Worm (Caenorhabditis elegans) whole organism, mixed stage, embryonic: ENCODE results near the gene D1086.1.

Experiments
- bed-3 ChIP-seq: fragments of 200-800 bp; sonication (Bioruptor generic); optimal IDR thresholded peaks from 3 replicates; lab custom pipeline; 2018; ENCODE audit warnings: mild to moderate bottlenecking, missing genetic modification characterization, moderate library complexity, missing compliant biosample characterization
- blmp-1 ChIP-seq: fragments of 150-350 bp; optimal IDR thresholded peaks from 2 replicates; lab custom pipeline; 2014; ENCODE audit warnings: missing biosample characterization, missing genetic modification characterization
- ceh-83 ChIP-seq: fragments of 200-800 bp; sonication (Bioruptor generic); optimal IDR thresholded peaks from 2 replicates; lab custom pipeline; 2018; ENCODE audit warnings: mild to moderate bottlenecking, missing genetic modification characterization, missing compliant biosample characterization
- ces-1 ChIP-seq: fragments of 150-350 bp; optimal IDR thresholded peaks from 2 replicates; lab custom pipeline; 2014; ENCODE audit warnings: missing biosample characterization, missing genetic modification reagents, missing genetic modification characterization
- elt-1 ChIP-seq: sonication (generic microtip); optimal IDR thresholded peaks from 2 replicates; lab custom pipeline; 2017; ENCODE audit warnings: missing genetic modification characterization, mild to moderate bottlenecking, missing compliant biosample characterization, antibody characterized with exemption, moderate library complexity, borderline replicate concordance; ENCODE audit not compliant: insufficient read depth
- nhr-237 ChIP-seq: fragments of 150-350 bp; optimal IDR thresholded peaks from 2 replicates; lab custom pipeline; 2014; ENCODE audit warnings: missing biosample characterization, missing genetic modification characterization
- nhr-28 ChIP-seq: fragments of 150-350 bp; optimal IDR thresholded peaks from 2 replicates; lab custom pipeline; 2014; ENCODE audit warnings: missing biosample characterization, missing genetic modification characterization
- snpc-4 ChIP-seq: fragments of 150-350 bp; optimal IDR thresholded peaks from 2 replicates; lab custom pipeline; 2014; ENCODE audit warnings: missing biosample characterization, missing genetic modification characterization
- tbx-8 ChIP-seq: fragments of 200-800 bp; sonication (Bioruptor generic); optimal IDR thresholded peaks from 2 replicates; lab custom pipeline; 2018; ENCODE audit warnings: mild to moderate bottlenecking, missing genetic modification characterization, moderate library complexity, missing compliant biosample characterization
- unc-39 ChIP-seq: fragments of 150-350 bp; optimal IDR thresholded peaks from 2 replicates; lab custom pipeline; 2014; ENCODE audit warnings: missing biosample characterization, missing genetic modification characterization
- unc-62 ChIP-seq: fragments of 150-350 bp; optimal IDR thresholded peaks from 2 replicates; lab custom pipeline; 2014; ENCODE audit warnings: missing biosample characterization, missing genetic modification reagents, missing genetic modification characterization

DNA sequence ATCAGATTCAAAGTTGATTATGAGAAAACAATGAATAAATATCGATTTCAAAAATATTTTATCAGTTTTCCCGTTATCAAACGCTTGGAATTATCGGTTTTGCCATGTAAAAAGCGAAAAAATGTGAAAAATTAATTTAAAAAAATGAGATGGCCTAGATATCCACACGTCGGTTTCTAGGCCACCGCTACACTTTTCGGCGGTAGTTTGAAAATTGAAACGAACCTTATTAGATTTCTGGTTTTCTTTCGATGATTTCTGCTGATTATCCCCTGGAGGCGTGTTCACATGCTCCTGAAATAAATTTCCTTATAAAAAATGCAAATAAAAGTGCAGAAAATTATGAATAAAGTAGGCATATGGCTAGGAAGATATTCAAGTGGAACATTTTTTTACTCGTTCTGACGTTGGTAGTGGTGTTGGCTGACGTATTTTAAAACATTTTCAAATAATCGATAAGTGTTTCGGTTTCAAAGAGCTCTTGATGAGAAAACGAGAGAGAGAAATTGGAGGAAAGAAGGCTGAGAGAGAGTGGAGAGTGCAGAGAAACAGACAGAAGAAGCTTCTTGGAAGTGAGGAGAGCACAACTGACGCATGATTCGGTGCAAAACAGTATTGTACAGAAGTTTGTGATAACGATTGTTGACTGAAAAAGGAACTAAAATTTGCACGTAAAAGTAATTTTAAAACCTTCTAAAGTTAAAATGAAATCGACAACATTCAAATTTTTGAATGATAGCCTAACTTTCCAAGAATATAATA lies 34.5 kb downstream of the D1086.1 start:
- TF ChIP-seq ceh-83 (GFP tag; lab: Kevin White, UChicago) (no peak), nhr-237 (tag; lab: Kevin White, UChicago) (no peak), ces-1 (peak; percentile 16), unc-62 (GFP tag; lab: Kevin White, UChicago) (no peak), blmp-1 (tag; lab: Kevin White, UChicago) (no peak), bed-3 (GFP tag; lab: Kevin White, UChicago) (no peak), snpc-4 (tag; lab: Kevin White, UChicago) (no peak), unc-39 (tag; lab: Kevin White, UChicago) (no peak), tbx-8 (GFP tag; lab: Kevin White, UChicago) (no peak), nhr-28 (no peak), elt-1 (no peak)
